Fruit fly (Drosophila melanogaster) whole organism, pupa: ENCODE data around the gene Trf2.

Experiments used
- CG13204 ChIP-seq: fragments of 200-800 bp; sonication (Bioruptor generic); optimal IDR thresholded peaks from 2 replicates; lab custom pipeline; 2018; ENCODE audit warnings: missing biosample characterization, mild to moderate bottlenecking, missing genetic modification characterization, moderate library complexity
- CG15710 ChIP-seq: fragments of 200-800 bp; sonication (Bioruptor generic); optimal IDR thresholded peaks from 2 replicates; lab custom pipeline; 2018; ENCODE audit warnings: missing biosample characterization, mild to moderate bottlenecking, missing genetic modification characterization, moderate library complexity
- CG17806 ChIP-seq: fragments of 200-800 bp; sonication (Bioruptor generic); optimal IDR thresholded peaks from 2 replicates; lab custom pipeline; 2018; ENCODE audit warnings: missing biosample characterization, mild to moderate bottlenecking, missing genetic modification characterization, moderate library complexity
- CG34367 ChIP-seq: fragments of 200-800 bp; sonication (Bioruptor generic); optimal IDR thresholded peaks from 2 replicates; lab custom pipeline; 2018; ENCODE audit warnings: missing biosample characterization, mild to moderate bottlenecking, missing genetic modification characterization
- CG8301 ChIP-seq: fragments of 200-800 bp; sonication (Bioruptor generic); optimal IDR thresholded peaks from 2 replicates; lab custom pipeline; 2018; ENCODE audit warnings: missing biosample characterization, mild to moderate bottlenecking, missing genetic modification characterization
- CG9948 ChIP-seq: fragments of 200-800 bp; sonication (Bioruptor generic); optimal IDR thresholded peaks from 2 replicates; lab custom pipeline; 2018; ENCODE audit warnings: missing biosample characterization, mild to moderate bottlenecking, missing genetic modification characterization, moderate library complexity
- D1 ChIP-seq: fragments of 200-800 bp; sonication (Bioruptor generic); optimal IDR thresholded peaks from 2 replicates; lab custom pipeline; 2018; ENCODE audit warnings: missing biosample characterization, mild to moderate bottlenecking, missing genetic modification characterization, moderate library complexity
- EcR ChIP-seq: fragments of 200-800 bp; sonication (Bioruptor generic); optimal IDR thresholded peaks from 3 replicates; lab custom pipeline; 2019; ENCODE audit warnings: missing biosample characterization, missing genetic modification characterization, mild to moderate bottlenecking, moderate library complexity, missing genetic modification reagents

- no peak for TF ChIP-seq EcR (GFP tag; lab: Kevin White, UChicago)
- TF ChIP-seq CG13204 (GFP tag; lab: Kevin White, UChicago), result no peak
- no peak for TF ChIP-seq CG34367 (tag; lab: Kevin White, UChicago)
- no peak for TF ChIP-seq CG9948
- no peak for TF ChIP-seq CG8301 (tag; lab: Kevin White, UChicago)
- TF ChIP-seq CG15710 (tag; lab: Kevin White, UChicago), result no peak
- TF ChIP-seq CG17806 (tag; lab: Kevin White, UChicago), result no peak
- no peak for TF ChIP-seq D1
These were observed 61.5 kb downstream of the Trf2 start, which contains the start of gene Cp7Fa for dm6 chrX:8470588-8470987.
